Fruit fly (Drosophila melanogaster): Measurements from ENCODE around the gene Svip.
A peak's percentile ranks its signal among the peaks of the same experiment; 100 is the strongest.

The Svip gene

DNA sequence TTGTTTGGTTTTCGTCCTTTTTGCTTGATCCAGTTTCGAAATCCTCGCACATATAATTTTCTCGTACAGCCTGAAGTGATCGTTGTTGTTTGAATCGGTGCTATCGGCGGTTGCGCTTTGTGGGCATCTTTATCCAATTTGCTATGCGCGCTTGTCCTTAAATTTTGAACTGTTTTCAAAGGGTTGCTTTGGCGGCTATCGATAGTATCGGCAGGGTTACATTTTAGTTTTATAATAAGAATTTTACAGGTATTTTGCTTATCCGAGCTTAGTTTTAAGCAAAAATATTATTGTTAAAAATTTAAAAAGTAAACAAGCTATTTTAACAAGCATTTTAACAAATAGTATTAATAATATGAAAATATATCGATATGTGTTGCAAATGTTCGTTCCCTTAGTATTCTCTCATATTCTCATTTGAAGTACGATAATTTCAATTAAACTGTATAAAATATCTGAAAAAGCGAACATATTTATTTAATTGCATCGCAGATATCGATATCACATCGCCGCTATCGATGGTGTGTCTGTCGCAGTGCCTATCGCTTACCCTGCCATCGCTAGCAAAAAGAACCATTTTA lies 8.1 kb downstream of the Svip start, which contains the start of the genes Klp67A and CG4452 (continued):
- TF ChIP-seq CG17361 (GFP tag; IDR thresholded peaks at IDR 0.05) (peak; percentile 78; the same call in 2 of the 3 replicates), abd-A (tag; optimal IDR thresholded peaks at IDR 0.05) (no peak), nom (GFP tag; optimal IDR thresholded peaks at IDR 0.05) (no peak), Nf-YA (GFP tag; IDR thresholded peaks at IDR 0.05) (no peak), CG7745 (tag; optimal IDR thresholded peaks at IDR 0.05) (no peak), repo (GFP tag; optimal IDR thresholded peaks at IDR 0.05) (no peak), Med (GFP tag) (peak; percentile 87), CG17612 (GFP tag; IDR thresholded peaks at IDR 0.05) (no peak), shn (GFP tag; optimal IDR thresholded peaks at IDR 0.05) (no peak), Gug (GFP tag; IDR thresholded peaks at IDR 0.05) (no peak), ab (GFP tag; optimal IDR thresholded peaks at IDR 0.05) (no peak), gcm2 (GFP tag; optimal IDR thresholded peaks at IDR 0.05) (no peak), CG8089 (GFP tag; optimal IDR thresholded peaks at IDR 0.05) (no peak), gce (GFP tag; IDR thresholded peaks at IDR 0.05) (no peak), MTF-1 (GFP tag; optimal IDR thresholded peaks at IDR 0.05; ENCODE audit: borderline replicate concordance) (no peak), vfl (GFP tag; optimal IDR thresholded peaks at IDR 0.05) (peak; percentile 61), CG15696 (tag; optimal IDR thresholded peaks at IDR 0.05) (peak; percentile 37), Deaf1 (tag; optimal IDR thresholded peaks at IDR 0.05) (no peak), CG43689 (GFP tag; IDR thresholded peaks at IDR 0.05) (no peak), Myb (GFP tag; optimal IDR thresholded peaks at IDR 0.05) (peak; percentile 61), Antp (GFP tag; optimal IDR thresholded peaks at IDR 0.05) (no peak), mirr (GFP tag; optimal IDR thresholded peaks at IDR 0.05) (no peak), CG10209 (GFP tag; optimal IDR thresholded peaks at IDR 0.05) (no peak), CG11456 (GFP tag; IDR thresholded peaks at IDR 0.05) (0 out of 3 replicates have a peak, but pooled peaks have one; percentile 4), CG2129 (GFP tag; IDR thresholded peaks at IDR 0.05; ENCODE audit: partially characterized antibody) (peak; percentile 95), BtbVII (GFP tag; optimal IDR thresholded peaks at IDR 0.05) (no peak), CG10654 (GFP tag; optimal IDR thresholded peaks at IDR 0.05) (peak; percentile 20), CG4424 (GFP tag; optimal IDR thresholded peaks at IDR 0.05) (peak; percentile 50), btn (GFP tag; optimal IDR thresholded peaks at IDR 0.05) (no peak), fd64A (GFP tag; optimal IDR thresholded peaks at IDR 0.05) (no peak), run (tag; optimal IDR thresholded peaks at IDR 0.05) (no peak), CG3847 (GFP tag; IDR thresholded peaks at IDR 0.05) (peak; percentile 39; the same call in 1 of the 2 replicates), CG11398 (GFP tag; optimal IDR thresholded peaks at IDR 0.05) (no peak), schlank (tag; optimal IDR thresholded peaks at IDR 0.05) (no peak), CG5180 (GFP tag; optimal IDR thresholded peaks at IDR 0.05) (no peak), E2f1 (GFP tag; IDR thresholded peaks at IDR 0.05) (no peak), CG12659 (GFP tag; optimal IDR thresholded peaks at IDR 0.05) (peak; percentile 79), Sox100B (GFP tag; optimal IDR thresholded peaks at IDR 0.05) (no peak), CG4404 (GFP tag; IDR thresholded peaks at IDR 0.05) (peak; percentile 30; the same call in 1 of the 2 replicates), Stat92E (GFP tag; optimal IDR thresholded peaks at IDR 0.05) (no peak), CG2678 (tag; optimal IDR thresholded peaks at IDR 0.05) (no peak), CG9437 (GFP tag; optimal IDR thresholded peaks at IDR 0.05) (peak; percentile 70), scrt (GFP tag; optimal IDR thresholded peaks at IDR 0.05) (no peak), stwl (tag; optimal IDR thresholded peaks at IDR 0.05) (peak; percentile 78), Ptx1 (GFP tag; IDR thresholded peaks at IDR 0.05) (no peak), HLHmδ (GFP tag; optimal IDR thresholded peaks at IDR 0.05) (no peak), D19B (GFP tag; optimal IDR thresholded peaks at IDR 0.05) (no peak), sr (GFP tag; IDR thresholded peaks at IDR 0.05) (no peak), gsb-n (tag; optimal IDR thresholded peaks at IDR 0.05) (peak; percentile 62), CG14441 (GFP tag; IDR thresholded peaks at IDR 0.05) (0 out of 2 replicates have a peak, but pooled peaks have one; percentile 13)
